Fruit fly (Drosophila melanogaster): ENCODE results near the gene ash2.

ash2 gene

dm6 chr3R:24606868-24607267 lies 43.1 kb upstream of the ash2 start (continued):
- TF ChIP-seq crol (GFP tag; IDR thresholded peaks at IDR 0.05) (peak; percentile 48), caup (GFP tag; optimal IDR thresholded peaks at IDR 0.05; ENCODE audit: severe bottlenecking) (no peak), peb (GFP tag; IDR thresholded peaks at IDR 0.05) (no peak)

DNA sequence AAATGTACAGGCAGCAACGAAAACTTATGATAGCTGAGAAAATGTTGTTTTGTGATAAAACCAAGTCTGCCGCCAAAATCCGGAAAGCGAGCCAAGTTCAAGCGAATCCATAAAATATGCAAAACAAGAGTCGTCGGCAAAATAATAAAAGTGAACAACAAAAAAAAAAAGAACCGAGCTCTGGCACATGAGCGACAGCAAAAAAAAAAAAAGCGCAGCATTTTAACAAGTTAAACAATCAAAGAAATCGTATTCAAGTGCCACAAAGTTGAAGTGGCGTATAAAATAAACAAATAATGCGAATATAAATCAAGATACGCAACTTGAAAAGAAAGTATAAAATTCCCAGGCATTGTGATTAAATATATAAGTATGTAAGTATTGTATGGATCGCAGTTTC lies 41.6 kb upstream of the ash2 start:
- TF ChIP-seq CG2199 (GFP tag; IDR thresholded peaks at IDR 0.05) (0 out of 3 replicates have a peak, but pooled peaks have one; percentile 10), bsh (GFP tag; optimal IDR thresholded peaks at IDR 0.05) (no peak), ab (GFP tag; optimal IDR thresholded peaks at IDR 0.05) (no peak), gem (tag; optimal IDR thresholded peaks at IDR 0.05) (no peak), kah (GFP tag; optimal IDR thresholded peaks at IDR 0.05) (no peak), nom (GFP tag; optimal IDR thresholded peaks at IDR 0.05) (peak; percentile 65)

DNA sequence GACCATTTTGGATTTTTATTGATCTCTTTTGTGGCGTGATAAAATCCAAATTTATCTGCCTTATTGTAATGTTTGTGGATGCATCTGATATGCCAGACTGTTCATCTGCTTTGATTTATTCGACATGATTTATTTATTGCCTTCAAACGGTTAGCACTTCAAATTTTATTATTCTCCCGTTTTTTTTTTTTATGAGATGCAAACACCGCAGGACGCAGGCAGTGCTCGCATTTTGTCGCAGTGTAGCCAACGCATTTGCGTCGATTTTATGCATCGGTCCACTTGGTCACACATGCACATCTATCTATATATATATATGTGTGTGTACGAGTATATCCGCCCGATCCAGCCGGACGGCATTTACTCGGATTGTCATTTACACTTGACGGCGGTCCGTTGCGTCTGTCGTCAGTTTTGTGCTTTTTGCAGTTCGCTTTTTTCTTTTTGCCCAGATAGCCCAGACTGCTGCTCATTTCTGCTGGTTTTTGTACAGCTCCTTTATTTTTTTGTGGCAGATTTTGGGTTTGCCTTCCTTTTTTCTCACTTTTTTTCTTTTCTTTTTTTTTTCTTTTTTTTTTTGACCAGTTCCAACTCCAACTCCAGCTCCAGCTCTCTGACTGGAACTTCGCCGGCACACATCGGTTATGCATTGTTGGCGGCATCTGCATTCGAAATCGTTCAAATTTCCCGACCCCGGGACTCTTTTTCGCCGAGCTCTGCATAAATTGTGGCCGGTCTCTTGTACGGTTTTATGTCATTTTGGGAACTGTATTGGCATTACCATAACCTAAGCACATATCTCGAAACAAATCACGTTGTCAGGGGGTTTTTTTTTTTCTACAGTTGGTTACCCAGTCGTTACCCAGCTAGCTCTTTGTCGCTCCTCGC lies 35.9 kb upstream of the ash2 start:
- TF ChIP-seq Drgx (GFP tag; IDR thresholded peaks at IDR 0.05): peak; percentile 62
- no peak for TF ChIP-seq Atf6 (GFP tag; IDR thresholded peaks at IDR 0.05)
- peak; percentile 13 for TF ChIP-seq phol (tag; optimal IDR thresholded peaks at IDR 0.05)
- TF ChIP-seq jigr1 (GFP tag; IDR thresholded peaks at IDR 0.05): no peak
- no peak for TF ChIP-seq seq (GFP tag; IDR thresholded peaks at IDR 0.05)
- no peak for TF ChIP-seq CG17385 (GFP tag; optimal IDR thresholded peaks at IDR 0.05)
- no peak for TF ChIP-seq sna (GFP tag; IDR thresholded peaks at IDR 0.05; ENCODE audit: partially characterized antibody)
- no peak for TF ChIP-seq disco-r (GFP tag; optimal IDR thresholded peaks at IDR 0.05)
- no peak for TF ChIP-seq GATAe (GFP tag; conservative IDR thresholded peaks at IDR 0.05)
- TF ChIP-seq bsh (GFP tag; optimal IDR thresholded peaks at IDR 0.05): peak in 1 of 2 experiments; percentile 19
- peak; percentile 13 for TF ChIP-seq zf30C (GFP tag; optimal IDR thresholded peaks at IDR 0.05)
- TF ChIP-seq Ets65A (GFP tag): peak; percentile 58
- no peak for TF ChIP-seq dysf (GFP tag; IDR thresholded peaks at IDR 0.05)
- TF ChIP-seq CG10147 (GFP tag; optimal IDR thresholded peaks at IDR 0.05): no peak
- no peak for TF ChIP-seq Atf3 (GFP tag; optimal IDR thresholded peaks at IDR 0.05)
- TF ChIP-seq yki (optimal IDR thresholded peaks at IDR 0.05): no peak
- TF ChIP-seq bab2 (GFP tag; optimal IDR thresholded peaks at IDR 0.05): no peak
- no peak for TF ChIP-seq mam (GFP tag; optimal IDR thresholded peaks at IDR 0.05)
- TF ChIP-seq sqz (GFP tag; optimal IDR thresholded peaks at IDR 0.05): no peak
- TF ChIP-seq Sox102F (GFP tag; optimal IDR thresholded peaks at IDR 0.05): peak; percentile 11
- TF ChIP-seq gcm2 (GFP tag; optimal IDR thresholded peaks at IDR 0.05): no peak
- TF ChIP-seq Hr39 (optimal IDR thresholded peaks at IDR 0.05): peak; percentile 78
- TF ChIP-seq sens-2 (GFP tag; IDR thresholded peaks at IDR 0.05): no peak
- TF ChIP-seq lbe (GFP tag; optimal IDR thresholded peaks at IDR 0.05): peak; percentile 33
- TF ChIP-seq kay (GFP tag; optimal IDR thresholded peaks at IDR 0.05): no peak
- TF ChIP-seq nom (GFP tag; optimal IDR thresholded peaks at IDR 0.05): peak; percentile 96
- TF ChIP-seq ssp (GFP tag; IDR thresholded peaks at IDR 0.05): no peak

dm6 chr3R:24614707-24615022 lies 35.3 kb upstream of the ash2 start:
- TF ChIP-seq sqz (GFP tag; optimal IDR thresholded peaks at IDR 0.05) (peak; percentile 70), Meics (GFP tag; optimal IDR thresholded peaks at IDR 0.05) (peak; percentile 55), al (GFP tag; IDR thresholded peaks at IDR 0.05) (no peak)
